Worm (Caenorhabditis elegans): ENCODE data around the gene repo-1.

Gene repo-1

DNA sequence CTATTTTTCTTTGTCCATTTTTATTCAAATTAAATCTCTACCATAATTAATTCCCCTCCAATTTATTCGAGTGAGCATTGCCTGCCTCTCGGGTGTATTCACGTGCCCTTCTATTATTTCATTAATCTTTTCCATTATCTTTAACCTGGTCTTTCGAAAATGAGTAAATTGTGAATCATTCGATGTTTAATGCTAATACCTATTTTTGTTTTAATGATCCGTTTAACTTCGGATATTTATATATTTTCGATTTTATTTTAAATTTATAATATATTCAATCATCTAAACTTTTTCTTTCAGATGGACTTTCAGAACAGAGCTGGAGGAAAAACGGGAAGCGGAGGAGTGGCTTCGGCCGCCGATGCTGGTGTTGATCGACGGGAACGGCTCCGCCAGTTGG lies at the start of gene repo-1:
TSS of gene repo-1 (plus strand) at position 301 of the 400 bp plus-strand sequence.
- TF ChIP-seq nhr-237 (tag; optimal IDR thresholded peaks at IDR 0.05) (no peak), hlh-4 (tag; optimal IDR thresholded peaks at IDR 0.05) (no peak), lin-14 (GFP tag; optimal IDR thresholded peaks at IDR 0.05) (no peak), efl-1 (optimal IDR thresholded peaks at IDR 0.05) (no peak), efl-1 (GFP tag; optimal IDR thresholded peaks at IDR 0.05 in 1 of 2) (peak in 1 of 2 experiments; percentile 64), alr-1 (tag; optimal IDR thresholded peaks at IDR 0.05; ENCODE audit: borderline replicate concordance) (no peak)

DNA sequence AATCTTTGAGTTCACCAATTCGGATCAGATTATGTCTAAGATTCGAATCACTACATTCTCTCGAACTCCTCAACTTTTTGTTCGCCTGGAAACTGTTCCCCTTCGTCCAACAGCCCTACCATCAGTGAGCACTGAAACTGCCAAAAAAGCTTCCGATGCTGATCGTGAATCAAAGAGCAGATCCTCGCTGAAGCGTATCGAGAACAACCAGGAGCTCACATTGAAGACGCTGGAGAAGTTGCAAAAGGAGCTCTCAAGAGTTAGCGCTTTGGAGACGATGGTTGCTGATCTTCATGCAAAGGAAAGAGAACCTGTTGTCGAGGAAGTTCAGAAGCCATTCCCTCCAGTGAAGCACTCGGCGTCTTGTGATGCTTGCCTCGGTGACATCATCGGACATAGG lies 49.5 kb upstream of the repo-1 start:
- TF ChIP-seq skn-1 (tag; optimal IDR thresholded peaks at IDR 0.05) (peak; percentile 7), nhr-19 (GFP tag; conservative IDR thresholded peaks at IDR 0.05) (no peak), sox-4 (tag; optimal IDR thresholded peaks at IDR 0.05) (no peak), lsy-2 (tag; optimal IDR thresholded peaks at IDR 0.05) (no peak), mab-9 (GFP tag; IDR thresholded peaks at IDR 0.05) (no peak), ztf-4 (tag; optimal IDR thresholded peaks at IDR 0.05) (peak; percentile 4)

DNA sequence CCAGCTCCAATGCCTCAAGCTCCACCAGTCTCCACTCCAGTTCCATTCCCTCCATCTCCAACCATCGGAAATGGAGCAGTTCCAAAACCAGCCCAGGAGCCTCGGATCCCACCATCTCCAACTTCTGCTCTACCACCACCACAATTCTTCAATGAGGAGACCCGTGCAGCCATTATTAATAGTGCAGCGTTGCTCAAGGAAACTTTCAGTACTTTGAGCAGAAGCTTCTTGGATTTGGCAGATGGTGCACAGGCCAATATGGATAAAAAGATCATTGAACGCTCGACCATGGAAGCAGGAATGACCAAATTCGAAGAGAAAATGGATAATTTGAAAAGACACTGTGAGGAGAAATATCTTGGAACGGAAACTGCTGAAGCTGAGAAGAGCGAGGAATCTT lies 48.9 kb upstream of the repo-1 start:
- peak; percentile 4 for TF ChIP-seq nhr-85 (tag)
- peak; percentile 22 for TF ChIP-seq ama-1 (optimal IDR thresholded peaks at IDR 0.05)
- no peak for TF ChIP-seq blmp-1 (tag; optimal IDR thresholded peaks at IDR 0.05)

DNA sequence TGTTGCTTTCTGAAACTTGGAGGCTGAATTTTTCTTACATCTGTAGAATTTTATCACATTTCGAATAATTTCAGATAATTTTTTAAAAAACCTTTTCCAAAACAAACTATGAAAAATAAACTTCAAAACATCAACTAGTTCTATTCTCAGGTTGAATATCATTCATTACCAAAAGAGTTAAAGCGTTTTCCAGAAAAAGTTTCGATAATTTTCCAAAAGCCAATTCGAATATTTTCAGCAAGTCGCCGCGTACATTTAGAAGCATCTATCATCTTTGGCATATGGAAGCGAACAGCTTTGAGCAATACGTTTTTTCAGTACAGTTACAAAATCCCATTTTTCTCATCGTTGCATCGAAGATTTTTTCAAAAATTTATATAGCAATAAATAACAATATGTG lies 47.4 kb upstream of the repo-1 start:
- peak in 1 of 2 experiments; percentile 16 for TF ChIP-seq ztf-11 (tag; optimal IDR thresholded peaks at IDR 0.05)
- peak; percentile 81 for TF ChIP-seq ama-1 (optimal IDR thresholded peaks at IDR 0.05)
- TF ChIP-seq nhr-47 (tag; optimal IDR thresholded peaks at IDR 0.05), result peak; percentile 42
- peak; percentile 6 to 10 for TF ChIP-seq lsy-2 (tag; optimal IDR thresholded peaks at IDR 0.05)
- TF ChIP-seq aly-2 (tag; optimal IDR thresholded peaks at IDR 0.05), result peak; percentile 91
- peak in 1 of 2 experiments; percentile 14 for TF ChIP-seq efl-1 (optimal IDR thresholded peaks at IDR 0.05)
- peak in 1 of 2 experiments; percentile 33 for TF ChIP-seq efl-1 (GFP tag; optimal IDR thresholded peaks at IDR 0.05 in 1 of 2)
- peak; percentile 46 for TF ChIP-seq nhr-71 (tag; optimal IDR thresholded peaks at IDR 0.05)
- TF ChIP-seq snu-23 (GFP tag; optimal IDR thresholded peaks at IDR 0.05), result no peak
- peak; percentile 17 for TF ChIP-seq mep-1 (tag; optimal IDR thresholded peaks at IDR 0.05)
- no peak for TF ChIP-seq vab-15 (tag; optimal IDR thresholded peaks at IDR 0.05)
- TF ChIP-seq ztf-4 (tag; optimal IDR thresholded peaks at IDR 0.05), result peak; percentile 57
- TF ChIP-seq nhr-11 (tag; optimal IDR thresholded peaks at IDR 0.05), result no peak
- TF ChIP-seq nhr-90 (tag; optimal IDR thresholded peaks at IDR 0.05; ENCODE audit: poor library complexity), result peak; percentile 62
- TF ChIP-seq grh-1 (GFP tag; IDR thresholded peaks at IDR 0.05), result no peak
- TF ChIP-seq egl-13 (tag; optimal IDR thresholded peaks at IDR 0.05), result no peak
- peak in 1 of 2 experiments; percentile 9 for TF ChIP-seq lin-35 (GFP tag; optimal IDR thresholded peaks at IDR 0.05)

DNA sequence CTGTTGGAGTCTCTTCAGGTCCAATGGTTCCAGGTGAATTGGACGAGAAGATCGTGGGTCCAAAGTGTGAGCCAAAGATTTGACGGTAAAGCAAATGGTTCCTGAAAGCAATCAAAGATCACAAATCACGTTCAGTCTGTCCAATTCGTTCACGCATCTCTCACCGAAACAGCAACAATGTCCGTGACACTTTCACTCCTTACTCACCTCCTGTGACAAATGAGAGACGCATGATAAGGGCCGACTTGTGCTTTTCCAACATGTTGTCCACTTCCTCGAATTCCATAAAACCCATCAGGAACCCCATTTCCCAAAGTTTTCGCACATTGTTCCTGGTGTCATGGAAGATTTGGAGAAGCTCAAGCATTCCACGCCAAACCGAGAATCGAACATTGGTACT lies 43.8 kb upstream of the repo-1 start:
- no peak for TF ChIP-seq nhr-85 (tag)
- no peak for TF ChIP-seq ceh-90 (tag; optimal IDR thresholded peaks at IDR 0.05)
- TF ChIP-seq snpc-4 (tag; optimal IDR thresholded peaks at IDR 0.05), result no peak
- no peak for TF ChIP-seq sox-4 (tag; optimal IDR thresholded peaks at IDR 0.05)
- no peak for TF ChIP-seq lin-39 (tag; optimal IDR thresholded peaks at IDR 0.05)
- TF ChIP-seq hlh-17 (GFP tag; optimal IDR thresholded peaks at IDR 0.05; ENCODE audit: borderline replicate concordance), result no peak
- peak; percentile 64 for TF ChIP-seq blmp-1 (tag; optimal IDR thresholded peaks at IDR 0.05)
- peak; percentile 2 for TF ChIP-seq nhr-71 (tag; optimal IDR thresholded peaks at IDR 0.05)
- TF ChIP-seq lin-14 (GFP tag; optimal IDR thresholded peaks at IDR 0.05), result no peak
- no peak for TF ChIP-seq aly-2 (tag; optimal IDR thresholded peaks at IDR 0.05)
- TF ChIP-seq nhr-12 (tag; optimal IDR thresholded peaks at IDR 0.05), result no peak
- TF ChIP-seq lin-35 (GFP tag; optimal IDR thresholded peaks at IDR 0.05), result peak in 1 of 2 experiments; percentile 50
- TF ChIP-seq elt-2 (tag; optimal IDR thresholded peaks at IDR 0.05), result peak; percentile 14

DNA sequence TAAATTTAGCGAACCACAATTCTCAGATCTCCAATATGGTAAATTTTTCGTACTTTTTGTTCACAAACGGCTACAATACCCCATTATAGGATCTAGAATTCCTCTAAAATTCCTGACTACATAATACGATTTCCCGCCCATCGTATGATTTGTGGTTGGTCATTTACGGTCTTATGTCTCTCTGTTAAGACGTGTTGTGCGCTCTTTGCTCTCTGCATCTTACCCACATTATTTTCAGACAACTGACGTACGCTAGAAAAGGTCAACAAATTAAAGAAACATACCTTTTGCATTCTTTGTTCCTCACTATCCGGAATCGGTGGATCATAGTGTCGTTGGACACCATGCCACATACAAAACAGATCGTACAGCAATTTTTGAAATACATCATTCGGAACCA lies 41.2 kb upstream of the repo-1 start:
- TF ChIP-seq nhr-20 (tag; optimal IDR thresholded peaks at IDR 0.05) (peak; percentile 32), lin-35 (GFP tag; optimal IDR thresholded peaks at IDR 0.05) (peak in 1 of 2 experiments; percentile 25), F16B12.6 (tag; optimal IDR thresholded peaks at IDR 0.05) (no peak), nhr-71 (tag; optimal IDR thresholded peaks at IDR 0.05) (peak; percentile 6), grh-1 (GFP tag; IDR thresholded peaks at IDR 0.05) (no peak), elt-2 (tag; optimal IDR thresholded peaks at IDR 0.05) (peak; percentile 14), ceh-90 (tag; optimal IDR thresholded peaks at IDR 0.05) (no peak), nhr-19 (GFP tag; conservative IDR thresholded peaks at IDR 0.05) (peak; percentile 39; the same call in 1 of the 2 replicates)
